Fruit fly (Drosophila melanogaster): ENCODE results near the gene GMF.

dm6 chr2L:16329102-16329520 is 26.4 kb upstream of the GMF start, which contains the start of gene mRpL4:
- TF ChIP-seq CG8301 (tag; optimal IDR thresholded peaks at IDR 0.05) (no peak), CG15710 (tag; optimal IDR thresholded peaks at IDR 0.05) (no peak), rn (GFP tag; IDR thresholded peaks at IDR 0.05) (no peak), fd96Ca (GFP tag; IDR thresholded peaks at IDR 0.05) (no peak), CG12605 (GFP tag; IDR thresholded peaks at IDR 0.05) (no peak; the same call in 1 of the 2 replicates), EcR (GFP tag; optimal IDR thresholded peaks at IDR 0.05) (no peak), gl (tag; optimal IDR thresholded peaks at IDR 0.05) (no peak), D1 (tag; optimal IDR thresholded peaks at IDR 0.05) (peak; percentile 71), CG32121 (GFP tag; IDR thresholded peaks at IDR 0.05) (peak; percentile 27; the same call in 1 of the 2 replicates), CG8159 (tag; optimal IDR thresholded peaks at IDR 0.05) (no peak), Pif1A (GFP tag; optimal IDR thresholded peaks at IDR 0.05) (no peak), CG13204 (GFP tag; optimal IDR thresholded peaks at IDR 0.05) (no peak), Pif1B (GFP tag; optimal IDR thresholded peaks at IDR 0.05) (no peak)

All from whole organism, pupa.